Fruit fly (Drosophila melanogaster) Kc167 (cell line): ENCODE measurements around the gene orb.

ENCODE experiments used
- Myc ChIP-seq: fragments of >200 bp; optimal IDR thresholded peaks from 2 replicates; lab custom pipeline; 2017; ENCODE audit warnings: missing external identifiers
- Sin3A ChIP-seq: fragments of >200 bp; optimal IDR thresholded peaks from 2 replicates; lab custom pipeline; 2018; ENCODE audit warnings: missing external identifiers
- h ChIP-seq: fragments of >200 bp; optimal IDR thresholded peaks from 3 replicates; lab custom pipeline; 2018; ENCODE audit warnings: missing external identifiers
- insv ChIP-seq: fragments of >200 bp; optimal IDR thresholded peaks from 3 replicates; lab custom pipeline; 2018; ENCODE audit warnings: missing external identifiers
- psq ChIP-seq: fragments of >200 bp; optimal IDR thresholded peaks from 2 replicates; lab custom pipeline; 2017; ENCODE audit warnings: missing external identifiers
- ttk ChIP-seq: sonication (Bioruptor generic); optimal IDR thresholded peaks from 2 replicates; lab custom pipeline; 2017; ENCODE audit warnings: missing external identifiers

DNA sequence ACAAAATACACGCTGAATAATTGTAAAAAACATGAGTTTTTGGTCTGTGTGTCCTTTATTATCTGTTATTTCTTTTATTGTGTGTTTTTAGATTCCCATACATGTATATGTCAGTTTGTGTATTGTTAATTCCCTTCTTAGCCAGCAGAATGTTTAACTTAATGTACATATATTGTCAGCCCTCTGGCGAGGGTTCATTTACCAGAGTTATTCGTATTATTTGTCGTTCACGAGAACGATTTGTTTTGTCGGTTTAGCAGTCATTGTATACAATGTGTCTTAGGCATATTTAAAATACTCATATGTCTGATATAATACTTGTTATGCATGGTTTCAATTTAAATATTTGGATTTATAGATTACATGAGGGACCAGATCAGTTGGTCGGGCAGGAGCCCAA, 20.1 kb downstream of the orb start:
- TF ChIP-seq Sin3A (no peak), psq (lab: Kevin White, UChicago) (no peak), h (no peak), ttk (lab: Kevin White, UChicago) (no peak), insv (lab: Kevin White, UChicago) (no peak), Myc (no peak)
